Worm (Caenorhabditis elegans) whole organism, L4 larva: ENCODE measurements around the gene F38A1.8.

Experiments used
- aly-2 ChIP-seq: sonication (generic microtip); optimal IDR thresholded peaks from 2 replicates; lab custom pipeline; 2018; ENCODE audit warnings: missing biosample characterization, missing genetic modification characterization
- mdl-1 ChIP-seq, 2 experiments: fragments of 150-350 bp in 1 of 2; sonication (generic microtip) in 1 of 2; optimal IDR thresholded peaks; 2 replicates each; lab custom pipeline; 2014 to 2017; ENCODE audit warnings: missing biosample characterization in 2 of 2, missing genetic modification characterization in 2 of 2
- nhr-237 ChIP-seq: sonication (generic microtip); optimal IDR thresholded peaks from 2 replicates; lab custom pipeline; 2017; ENCODE audit warnings: missing biosample characterization, missing genetic modification characterization
- pha-4 ChIP-seq, 2 experiments: fragments of 150-350 bp in 1 of 2; fragments of 200-800 bp in 1 of 2; sonication (Bioruptor generic) in 1 of 2; IDR thresholded peaks in 1 of 2; optimal IDR thresholded peaks in 1 of 2; 2 replicates each; pipeline versions ENCODE4 v1.3.6 to Lab custom; 2014 to 2022; ENCODE audit warnings: missing genetic modification characterization in 2 of 2, missing genetic modification reagents in 2 of 2, missing biosample characterization in 1 of 2, missing compliant biosample characterization in 1 of 2
- rbr-2 ChIP-seq: sonication (generic microtip); optimal IDR thresholded peaks from 2 replicates; lab custom pipeline; 2016; ENCODE audit warnings: missing genotype, missing genetic modification characterization, missing compliant biosample characterization
- set-16 ChIP-seq: fragments of 200-800 bp; sonication (Bioruptor generic); IDR thresholded peaks from 2 replicates; pipeline ENCODE4 v1.3.6; 2022; ENCODE audit warnings: missing genetic modification reagents, missing genetic modification characterization, missing compliant biosample characterization

DNA sequence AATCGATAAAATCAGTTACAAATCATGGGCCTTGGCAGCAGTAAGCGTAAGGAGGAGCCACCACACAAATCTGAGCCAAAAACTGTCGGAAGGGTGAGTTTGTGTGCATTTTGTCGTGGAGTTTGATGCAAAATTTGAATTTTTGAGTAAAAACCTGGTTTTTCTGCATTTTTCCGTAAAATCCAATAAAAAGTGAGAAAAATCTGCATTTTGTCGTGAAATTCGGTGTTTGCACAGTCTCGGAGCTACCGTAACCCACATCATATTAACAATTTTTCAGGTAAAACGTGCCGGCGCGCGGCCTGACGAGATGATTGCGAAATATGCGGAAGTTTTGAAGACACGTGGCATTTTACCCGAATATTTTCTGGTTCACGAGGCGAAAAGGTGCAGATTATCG, 36.3 kb upstream of the F38A1.8 start:
- TF ChIP-seq aly-2, result no peak
- TF ChIP-seq set-16 (GFP tag; lab: Robert Waterston, UW), result no peak
- TF ChIP-seq pha-4 (GFP tag; IDR thresholded peaks at IDR 0.05; lab: Robert Waterston, UW), result no peak
- TF ChIP-seq pha-4 (tag; optimal IDR thresholded peaks at IDR 0.05; lab: Kevin White, UChicago), result no peak
- TF ChIP-seq mdl-1 (tag; optimal IDR thresholded peaks at IDR 0.05; lab: Kevin White, UChicago), result no peak
- no peak for TF ChIP-seq nhr-237 (tag; lab: Kevin White, UChicago)
- no peak for TF ChIP-seq rbr-2
